Worm (Caenorhabditis elegans) whole organism, early embryonic: ENCODE measurements around the gene scd-1.

Experiments used
- F13C5.2 ChIP-seq: sonication (generic microtip); optimal IDR thresholded peaks from 2 replicates; lab custom pipeline; 2017; ENCODE audit warnings: mild to moderate bottlenecking, missing genetic modification characterization, inconsistent platforms, missing compliant biosample characterization
- aly-1 ChIP-seq: sonication (generic microtip); optimal IDR thresholded peaks from 2 replicates; lab custom pipeline; 2016; ENCODE audit warnings: missing genetic modification characterization, missing compliant biosample characterization
- hmg-4 ChIP-seq: fragments of 200-800 bp; sonication (Bioruptor generic); optimal IDR thresholded peaks from 2 replicates; lab custom pipeline; 2018; ENCODE audit warnings: mild to moderate bottlenecking, missing genetic modification characterization, missing compliant biosample characterization
- sea-1 ChIP-seq: fragments of 200-800 bp; sonication (Bioruptor generic); conservative IDR thresholded peaks from 2 replicates; pipeline ENCODE4 v1.3.6; 2022; ENCODE audit warnings: missing genetic modification characterization, missing compliant biosample characterization

- TF ChIP-seq F13C5.2 (tag; lab: Kevin White, UChicago) = no peak
- no peak for TF ChIP-seq aly-1 (tag; lab: Kevin White, UChicago)
- TF ChIP-seq hmg-4 = no peak
- TF ChIP-seq sea-1 (GFP tag; lab: Robert Waterston, UW) = no peak
Measured at ce11 chrX:12538794-12539193, 13.2 kb upstream of the scd-1 start.
